Fruit fly (Drosophila melanogaster): ENCODE measurements around the gene grnd.
A peak's percentile ranks its signal among the peaks of the same experiment; 100 is the strongest.

Gene grnd

DNA sequence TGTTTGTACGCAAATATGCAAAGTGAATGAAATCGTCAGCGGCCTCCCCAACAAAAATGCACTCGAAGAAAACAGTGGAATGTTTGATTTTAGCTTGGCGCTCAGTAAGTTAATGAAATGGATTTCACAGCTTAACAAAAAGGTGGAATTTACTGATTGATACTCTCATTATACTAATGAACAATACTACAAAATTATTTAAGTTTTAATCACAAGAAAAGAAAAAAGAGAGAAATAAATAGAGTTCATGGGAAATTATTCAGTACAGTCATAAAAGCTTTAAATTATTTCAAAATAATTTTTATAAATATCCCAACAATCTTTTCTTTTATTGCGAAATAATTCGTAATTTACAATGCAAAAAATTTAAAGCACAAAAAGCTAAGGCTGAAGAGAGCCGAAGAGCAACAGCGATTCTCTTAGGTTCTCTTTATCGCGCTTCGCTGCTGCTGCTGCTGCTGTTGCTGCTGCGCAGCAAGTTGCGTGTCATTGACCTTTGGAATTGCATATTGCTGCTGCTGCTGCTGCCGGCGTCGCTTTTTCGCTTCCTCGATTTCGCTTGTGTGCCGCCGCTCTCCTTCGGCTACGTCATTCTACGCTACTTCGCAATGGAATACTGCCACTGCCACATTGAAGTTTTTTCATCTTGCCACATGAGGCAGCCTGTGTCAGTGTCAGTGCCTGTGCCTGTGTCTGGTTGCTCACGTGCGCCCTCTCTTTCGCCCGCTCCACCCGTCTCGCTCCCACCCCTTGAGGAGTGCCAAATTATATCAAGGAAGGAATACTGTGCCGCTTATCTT lies 19.6 kb upstream of the grnd start (continued):
- TF ChIP-seq lz (GFP tag; optimal IDR thresholded peaks at IDR 0.05) (peak; percentile 80), spab (GFP tag; optimal IDR thresholded peaks at IDR 0.05) (peak; percentile 50), CG10669 (GFP tag; optimal IDR thresholded peaks at IDR 0.05) (peak; percentile 47), achi (GFP tag; optimal IDR thresholded peaks at IDR 0.05) (peak; percentile 82), CG8632 (GFP tag; optimal IDR thresholded peaks at IDR 0.05) (peak; percentile 63), CG6854 (GFP tag; optimal IDR thresholded peaks at IDR 0.05) (no peak), fkh (GFP tag; optimal IDR thresholded peaks at IDR 0.05) (no peak), CG11902 (GFP tag; optimal IDR thresholded peaks at IDR 0.05) (peak; percentile 44), CG11762 (GFP tag; optimal IDR thresholded peaks at IDR 0.05; ENCODE audit: insufficient read depth) (peak; percentile 58), Blimp-1 (GFP tag; optimal IDR thresholded peaks at IDR 0.05) (peak; percentile 42), CG4318 (GFP tag; optimal IDR thresholded peaks at IDR 0.05) (peak; percentile 71), Eip93F (GFP tag; optimal IDR thresholded peaks at IDR 0.05) (peak; percentile 72), Met (GFP tag; optimal IDR thresholded peaks at IDR 0.05) (peak; percentile 85), Sox102F (GFP tag; optimal IDR thresholded peaks at IDR 0.05) (peak; percentile 75), CG10631 (GFP tag; optimal IDR thresholded peaks at IDR 0.05) (peak; percentile 74), CG3032 (tag; optimal IDR thresholded peaks at IDR 0.05) (peak; percentile 45), CG9139 (GFP tag; optimal IDR thresholded peaks at IDR 0.05) (peak; percentile 7), CG16779 (tag; optimal IDR thresholded peaks at IDR 0.05) (peak; percentile 18), CG8319 (GFP tag; optimal IDR thresholded peaks at IDR 0.05) (peak; percentile 34), Hr39 (GFP tag; optimal IDR thresholded peaks at IDR 0.05) (peak; percentile 71), Lpt (GFP tag; optimal IDR thresholded peaks at IDR 0.05) (peak; percentile 57), Hr38 (GFP tag; optimal IDR thresholded peaks at IDR 0.05) (no peak), CG8119 (GFP tag; IDR thresholded peaks at IDR 0.05) (peak; percentile 86)

DNA sequence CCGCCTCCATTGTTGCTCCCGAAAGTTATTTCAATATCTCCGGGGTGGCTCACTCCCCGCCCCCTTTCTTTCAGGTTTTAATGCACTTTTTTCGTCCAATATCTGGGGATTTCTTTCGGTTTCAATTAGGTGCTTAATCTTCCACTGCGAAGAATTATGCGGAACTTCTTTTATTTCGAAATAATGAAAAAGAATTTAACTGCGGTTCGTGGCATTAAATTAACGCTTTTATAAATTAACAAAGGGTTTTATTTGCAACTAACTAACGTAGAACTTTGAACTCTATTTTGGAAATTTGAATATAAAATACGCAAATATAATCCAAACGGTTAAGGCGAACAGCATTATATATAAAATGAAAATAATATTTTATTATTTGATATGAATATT lies 19.0 kb upstream of the grnd start:
- TF ChIP-seq dac (GFP tag; optimal IDR thresholded peaks at IDR 0.05) (no peak), CG7368 (GFP tag; optimal IDR thresholded peaks at IDR 0.05) (no peak), Hr4 (GFP tag; optimal IDR thresholded peaks at IDR 0.05) (peak; percentile 35), CG6808 (GFP tag; optimal IDR thresholded peaks at IDR 0.05) (no peak), CG4318 (GFP tag; optimal IDR thresholded peaks at IDR 0.05) (peak; percentile 28), CG3032 (tag; optimal IDR thresholded peaks at IDR 0.05) (peak; percentile 31), Sox15 (GFP tag; optimal IDR thresholded peaks at IDR 0.05) (peak; percentile 29), Blimp-1 (GFP tag; optimal IDR thresholded peaks at IDR 0.05) (peak; percentile 55), Lpt (GFP tag; optimal IDR thresholded peaks at IDR 0.05) (no peak), svp (GFP tag) (peak; percentile 84), CG6854 (GFP tag; optimal IDR thresholded peaks at IDR 0.05) (no peak), CG10669 (GFP tag; optimal IDR thresholded peaks at IDR 0.05) (peak; percentile 45), acj6 (GFP tag; optimal IDR thresholded peaks at IDR 0.05) (peak; percentile 56), CG32006 (GFP tag; optimal IDR thresholded peaks at IDR 0.05) (peak; percentile 57), CG16779 (tag; optimal IDR thresholded peaks at IDR 0.05) (no peak), cyc (GFP tag; optimal IDR thresholded peaks at IDR 0.05) (peak; percentile 53), CG11902 (GFP tag; optimal IDR thresholded peaks at IDR 0.05) (peak; percentile 33), achi (GFP tag; optimal IDR thresholded peaks at IDR 0.05) (peak; percentile 55), salr (GFP tag; optimal IDR thresholded peaks at IDR 0.05) (peak in 1 of 2 experiments; percentile 67), CG31627 (GFP tag; optimal IDR thresholded peaks at IDR 0.05) (peak; percentile 51), CG15336 (GFP tag; IDR thresholded peaks at IDR 0.05) (no peak), Smox (GFP tag; optimal IDR thresholded peaks at IDR 0.05) (peak; percentile 70), CG34406 (GFP tag; optimal IDR thresholded peaks at IDR 0.05) (peak; percentile 62), dsx (GFP tag; optimal IDR thresholded peaks at IDR 0.05; ENCODE audit: poor library complexity, severe bottlenecking) (no peak), Ets96B (tag; optimal IDR thresholded peaks at IDR 0.05) (peak; percentile 38), esn (GFP tag; optimal IDR thresholded peaks at IDR 0.05) (peak; percentile 79), spab (GFP tag; optimal IDR thresholded peaks at IDR 0.05) (peak; percentile 18), OdsH (GFP tag; optimal IDR thresholded peaks at IDR 0.05) (peak; percentile 70), CG6276 (GFP tag; optimal IDR thresholded peaks at IDR 0.05) (peak; percentile 11), Ets21C (GFP tag; optimal IDR thresholded peaks at IDR 0.05) (peak; percentile 55), CG3919 (GFP tag; optimal IDR thresholded peaks at IDR 0.05) (peak; percentile 64), lz (GFP tag; optimal IDR thresholded peaks at IDR 0.05) (peak; percentile 63), Sox14 (GFP tag; optimal IDR thresholded peaks at IDR 0.05) (peak; percentile 55), CG6792 (GFP tag; optimal IDR thresholded peaks at IDR 0.05) (peak; percentile 30), Sox102F (GFP tag; optimal IDR thresholded peaks at IDR 0.05) (peak; percentile 48), topi (GFP tag; optimal IDR thresholded peaks at IDR 0.05) (peak; percentile 77)

All from whole organism, prepupa.